Worm (Caenorhabditis elegans) whole organism, mixed stage, embryonic: ENCODE measurements around the gene M142.5.

Source experiments
- bed-3 ChIP-seq: fragments of 200-800 bp; sonication (Bioruptor generic); optimal IDR thresholded peaks from 3 replicates; lab custom pipeline; 2018; ENCODE audit warnings: mild to moderate bottlenecking, missing genetic modification characterization, moderate library complexity, missing compliant biosample characterization
- ceh-39 ChIP-seq: fragments of 150-350 bp; optimal IDR thresholded peaks from 2 replicates; lab custom pipeline; 2014; ENCODE audit warnings: missing biosample characterization, missing genetic modification characterization
- ceh-43 ChIP-seq: fragments of 200-800 bp; sonication (Bioruptor generic); optimal IDR thresholded peaks from 2 replicates; lab custom pipeline; 2018; ENCODE audit warnings: mild to moderate bottlenecking, missing genetic modification characterization, moderate library complexity, missing compliant biosample characterization
- cnd-1 ChIP-seq: fragments of 200-800 bp; sonication (Bioruptor generic); optimal IDR thresholded peaks from 2 replicates; lab custom pipeline; 2018; ENCODE audit warnings: mild to moderate bottlenecking, missing genetic modification characterization, missing compliant biosample characterization
- elt-1 ChIP-seq: sonication (generic microtip); optimal IDR thresholded peaks from 2 replicates; lab custom pipeline; 2017; ENCODE audit warnings: missing genetic modification characterization, mild to moderate bottlenecking, missing compliant biosample characterization, antibody characterized with exemption, moderate library complexity, borderline replicate concordance; ENCODE audit not compliant: insufficient read depth
- elt-3 ChIP-seq: fragments of 150-350 bp; optimal IDR thresholded peaks from 2 replicates; lab custom pipeline; 2014; ENCODE audit warnings: missing biosample characterization, missing genetic modification characterization
- flh-1 ChIP-seq: fragments of 200-800 bp; sonication (Bioruptor generic); optimal IDR thresholded peaks from 2 replicates; lab custom pipeline; 2018; ENCODE audit warnings: mild to moderate bottlenecking, missing genetic modification characterization, moderate library complexity, missing compliant biosample characterization
- ham-2 ChIP-seq: fragments of 200-800 bp; sonication (Bioruptor generic); optimal IDR thresholded peaks from 2 replicates; lab custom pipeline; 2018; ENCODE audit warnings: mild to moderate bottlenecking, missing genetic modification characterization, missing compliant biosample characterization
- hlh-1 ChIP-seq: fragments of 150-350 bp; optimal IDR thresholded peaks from 2 replicates; lab custom pipeline; 2014; ENCODE audit warnings: missing biosample characterization, missing genetic modification reagents, missing genetic modification characterization
- lin-13 ChIP-seq: fragments of 150-350 bp; optimal IDR thresholded peaks from 2 replicates; lab custom pipeline; 2014; ENCODE audit warnings: missing biosample characterization, missing genetic modification characterization
- lin-32 ChIP-seq: fragments of 200-800 bp; sonication (Bioruptor generic); optimal IDR thresholded peaks from 2 replicates; lab custom pipeline; 2018; ENCODE audit warnings: mild to moderate bottlenecking, missing genetic modification characterization, missing compliant biosample characterization
- lsy-2 ChIP-seq: fragments of 150-350 bp; optimal IDR thresholded peaks from 2 replicates; lab custom pipeline; 2014; ENCODE audit warnings: missing biosample characterization, missing genetic modification characterization
- mab-5 ChIP-seq: fragments of 150-350 bp; optimal IDR thresholded peaks from 2 replicates; lab custom pipeline; 2014; ENCODE audit warnings: missing biosample characterization, missing genetic modification characterization
- nhr-2 ChIP-seq: fragments of 150-350 bp; optimal IDR thresholded peaks from 2 replicates; lab custom pipeline; 2014; ENCODE audit warnings: missing biosample characterization, missing genetic modification characterization
- nhr-237 ChIP-seq: fragments of 150-350 bp; optimal IDR thresholded peaks from 2 replicates; lab custom pipeline; 2014; ENCODE audit warnings: missing biosample characterization, missing genetic modification characterization
- nhr-76 ChIP-seq: sonication (generic microtip); optimal IDR thresholded peaks from 2 replicates; lab custom pipeline; 2017; ENCODE audit warnings: missing biosample characterization, missing genetic modification characterization
- pha-4 ChIP-seq: fragments of 150-350 bp; optimal IDR thresholded peaks from 2 replicates; lab custom pipeline; 2018; ENCODE audit warnings: missing biosample characterization, missing genetic modification reagents, missing genetic modification characterization
- snpc-4 ChIP-seq: fragments of 150-350 bp; optimal IDR thresholded peaks from 2 replicates; lab custom pipeline; 2014; ENCODE audit warnings: missing biosample characterization, missing genetic modification characterization
- unc-120 ChIP-seq: sonication (generic microtip); optimal IDR thresholded peaks from 2 replicates; lab custom pipeline; 2017; ENCODE audit warnings: missing genetic modification characterization, missing compliant biosample characterization; ENCODE audit not compliant: poor library complexity, severe bottlenecking
- unc-39 ChIP-seq: fragments of 150-350 bp; optimal IDR thresholded peaks from 2 replicates; lab custom pipeline; 2014; ENCODE audit warnings: missing biosample characterization, missing genetic modification characterization
- unc-62 ChIP-seq: fragments of 150-350 bp; optimal IDR thresholded peaks from 2 replicates; lab custom pipeline; 2014; ENCODE audit warnings: missing biosample characterization, missing genetic modification reagents, missing genetic modification characterization

The M142.5 gene

DNA sequence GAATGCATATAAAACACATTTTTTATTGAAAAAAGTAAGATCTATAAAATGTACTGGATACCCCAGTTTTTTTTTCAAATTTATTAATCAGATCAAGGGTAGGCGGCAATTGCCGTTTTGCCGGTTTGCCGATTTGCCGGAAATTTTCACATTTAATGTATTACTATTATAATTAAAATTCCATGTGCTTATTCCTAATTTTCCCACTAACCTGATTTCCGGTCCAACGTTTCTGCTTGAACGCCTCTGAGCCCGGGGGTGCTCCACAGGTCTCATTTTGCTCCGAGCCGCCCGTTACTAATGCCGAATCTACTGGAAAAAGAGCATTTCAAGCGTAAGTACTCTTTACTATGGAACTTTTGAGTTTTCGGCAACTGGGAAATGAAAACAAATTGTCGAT, 38.6 kb downstream of the M142.5 start, which contains the start of gene dhc-4:
TSS of gene dhc-4 (plus strand) at position 301 of the 400 bp plus-strand sequence.
- TF ChIP-seq elt-3 (tag; lab: Kevin White, UChicago), result no peak
- TF ChIP-seq mab-5, result no peak
- TF ChIP-seq cnd-1, result no peak
- no peak for TF ChIP-seq snpc-4 (tag; lab: Kevin White, UChicago)
- no peak for TF ChIP-seq unc-62 (GFP tag; lab: Kevin White, UChicago)
- no peak for TF ChIP-seq nhr-76 (tag; lab: Kevin White, UChicago)
- TF ChIP-seq, all 35 proteins: peak for 0

DNA sequence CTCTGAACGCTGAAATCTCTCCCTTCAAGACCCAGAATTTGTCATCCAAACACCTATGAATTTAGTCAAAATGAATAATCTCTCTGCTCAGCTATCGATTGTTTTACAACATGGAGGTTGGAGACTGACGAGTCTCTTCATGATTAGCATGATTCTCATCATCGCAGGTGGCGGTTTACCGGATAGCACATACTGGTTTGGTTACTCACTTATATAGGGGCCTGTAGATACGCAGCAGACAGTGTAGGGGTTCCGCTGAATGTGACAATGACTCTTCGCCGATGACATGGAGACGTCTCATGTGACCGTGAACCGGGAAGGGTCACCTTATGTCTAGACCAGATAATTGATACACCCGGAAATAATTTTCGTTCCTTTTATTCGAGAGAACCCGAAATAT, 45.6 kb downstream of the M142.5 start:
- no peak for TF ChIP-seq pha-4 (tag; lab: Kevin White, UChicago)
- no peak for TF ChIP-seq elt-1 (tag; lab: Kevin White, UChicago)
- TF ChIP-seq, all 35 proteins: peak for 0

DNA sequence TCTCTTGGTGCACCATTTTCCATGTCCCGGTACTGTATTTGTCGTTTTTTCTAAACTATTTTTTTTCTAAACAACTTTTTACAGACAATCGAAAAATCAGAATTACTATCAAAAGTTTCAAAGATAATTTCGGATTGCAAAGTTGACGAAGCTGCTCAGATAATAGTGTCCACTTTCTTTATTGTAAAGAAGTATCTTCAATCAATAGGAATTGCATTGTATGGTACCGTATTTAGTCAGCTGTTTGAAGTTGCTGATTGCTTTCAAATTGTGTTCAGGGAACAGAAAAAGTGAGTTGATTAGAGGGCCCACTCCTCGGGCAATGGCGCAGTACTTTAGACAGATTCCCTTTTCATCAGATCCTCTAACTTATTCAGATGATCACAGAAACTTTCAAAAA, 50.6 kb downstream of the M142.5 start:
- TF ChIP-seq cnd-1 (no peak), ceh-43 (GFP tag; lab: Kevin White, UChicago) (no peak), elt-3 (tag; lab: Kevin White, UChicago) (no peak), lin-13 (no peak), flh-1 (no peak), unc-62 (GFP tag; lab: Kevin White, UChicago) (no peak), bed-3 (no peak), nhr-2 (tag; lab: Kevin White, UChicago) (no peak), mab-5 (no peak), hlh-1 (tag; lab: Kevin White, UChicago) (no peak), ceh-39 (tag; lab: Kevin White, UChicago) (no peak), ham-2 (GFP tag; lab: Kevin White, UChicago) (no peak), snpc-4 (tag; lab: Kevin White, UChicago) (no peak), lin-32 (GFP tag; lab: Kevin White, UChicago) (no peak), unc-120 (tag; lab: Kevin White, UChicago) (no peak), unc-39 (no peak), lsy-2 (tag; lab: Kevin White, UChicago) (no peak), nhr-237 (tag; lab: Kevin White, UChicago) (no peak)
